Fruit fly (Drosophila melanogaster) whole organism, embryonic: ENCODE results near the gene CG3032.

Experiments used
- CG10274 ChIP-seq: fragments of 200-800 bp; sonication (Bioruptor generic); optimal IDR thresholded peaks from 3 replicates; lab custom pipeline; 2017; ENCODE audit warnings: missing biosample characterization, mild to moderate bottlenecking, missing genetic modification characterization
- CG10431 ChIP-seq: fragments of 200-800 bp; sonication (Bioruptor generic); optimal IDR thresholded peaks from 3 replicates; lab custom pipeline; 2018; ENCODE audit warnings: missing biosample characterization, mild to moderate bottlenecking, missing genetic modification characterization
- CG10543 ChIP-seq: fragments of 200-800 bp; sonication (Bioruptor generic); optimal IDR thresholded peaks from 3 replicates; lab custom pipeline; 2017; ENCODE audit warnings: missing biosample characterization, mild to moderate bottlenecking, missing genetic modification characterization, moderate library complexity
- CG10565 ChIP-seq: fragments of 200-800 bp; sonication (Bioruptor generic); optimal IDR thresholded peaks from 3 replicates; lab custom pipeline; 2016; ENCODE audit warnings: missing biosample characterization, mild to moderate bottlenecking, missing genetic modification characterization
- CG11093 ChIP-seq: fragments of 200-800 bp; sonication (Bioruptor generic); IDR thresholded peaks from 3 replicates; pipeline ENCODE4 v1.3.6; 2022; ENCODE audit warnings: missing biosample characterization, missing genetic modification characterization
- CG11696 ChIP-seq: fragments of 200-800 bp; sonication (Bioruptor generic); IDR thresholded peaks from 2 replicates; pipeline ENCODE4 v1.3.6; 2022; ENCODE audit warnings: missing biosample characterization, missing genetic modification characterization
- CG12219 ChIP-seq: fragments of 200-800 bp; sonication (Bioruptor generic); optimal IDR thresholded peaks from 3 replicates; lab custom pipeline; 2018; ENCODE audit warnings: missing biosample characterization, mild to moderate bottlenecking, missing genetic modification characterization
- CG12659 ChIP-seq: fragments of 200-800 bp; sonication (Bioruptor generic); optimal IDR thresholded peaks from 3 replicates; lab custom pipeline; 2017; ENCODE audit warnings: mild to moderate bottlenecking, missing biosample characterization, missing genetic modification reagents, missing genetic modification characterization
- CG15073 ChIP-seq: fragments of 200-800 bp; sonication (Bioruptor generic); optimal IDR thresholded peaks from 2 replicates; lab custom pipeline; 2016; ENCODE audit warnings: missing biosample characterization, missing genetic modification characterization
- CG30431 ChIP-seq: fragments of 200-800 bp; sonication (Bioruptor generic); optimal IDR thresholded peaks from 2 replicates; lab custom pipeline; 2017; ENCODE audit warnings: missing biosample characterization, missing genetic modification characterization
- CG3281 ChIP-seq: fragments of 200-800 bp; sonication (Bioruptor generic); optimal IDR thresholded peaks from 3 replicates; lab custom pipeline; 2017; ENCODE audit warnings: missing biosample characterization, mild to moderate bottlenecking, missing genetic modification characterization
- CG3847 ChIP-seq: fragments of 200-800 bp; sonication (Bioruptor generic); IDR thresholded peaks from 2 replicates; pipeline ENCODE4 v1.3.6; 2022; ENCODE audit warnings: missing biosample characterization, missing genetic modification characterization
- CG4424 ChIP-seq: fragments of 200-800 bp; sonication (Bioruptor generic); optimal IDR thresholded peaks from 3 replicates; lab custom pipeline; 2016; ENCODE audit warnings: missing biosample characterization, missing genetic modification characterization
- CG6813 ChIP-seq: fragments of 200-800 bp; sonication (Bioruptor generic); optimal IDR thresholded peaks from 2 replicates; lab custom pipeline; 2017; ENCODE audit warnings: missing biosample characterization, missing genetic modification characterization, mild to moderate bottlenecking, moderate library complexity, missing genetic modification reagents
- CG7745 ChIP-seq: fragments of 200-800 bp; sonication (Bioruptor generic); optimal IDR thresholded peaks from 2 replicates; lab custom pipeline; 2018; ENCODE audit warnings: missing biosample characterization, mild to moderate bottlenecking, missing genetic modification characterization, moderate library complexity
- CG8924 ChIP-seq: fragments of 200-800 bp; optimal IDR thresholded peaks from 3 replicates; lab custom pipeline; 2019; ENCODE audit warnings: missing biosample characterization, mild to moderate bottlenecking, missing genetic modification characterization, moderate library complexity
- CG9215 ChIP-seq: fragments of 200-800 bp; sonication (Bioruptor generic); IDR thresholded peaks from 2 replicates; pipeline ENCODE4 v1.3.6; 2022; ENCODE audit warnings: missing biosample characterization, missing genetic modification characterization
- CG9437 ChIP-seq: fragments of 200-800 bp; sonication (Bioruptor generic); optimal IDR thresholded peaks from 2 replicates; lab custom pipeline; 2018; ENCODE audit warnings: missing biosample characterization, mild to moderate bottlenecking, missing genetic modification characterization
- CG9797 ChIP-seq: fragments of 200-800 bp; sonication (Bioruptor generic); optimal IDR thresholded peaks from 3 replicates; lab custom pipeline; 2018; ENCODE audit warnings: missing biosample characterization, mild to moderate bottlenecking, missing genetic modification characterization
- Camta ChIP-seq: fragments of 200-800 bp; sonication (Bioruptor generic); optimal IDR thresholded peaks from 2 replicates; lab custom pipeline; 2016; ENCODE audit warnings: missing biosample characterization, missing genetic modification characterization
- D19B ChIP-seq: fragments of 200-800 bp; sonication (Bioruptor generic); optimal IDR thresholded peaks from 2 replicates; lab custom pipeline; 2017; ENCODE audit warnings: missing biosample characterization, mild to moderate bottlenecking, missing genetic modification characterization
- Doc3 ChIP-seq: fragments of 200-800 bp; sonication (Bioruptor generic); IDR thresholded peaks from 3 replicates; pipeline ENCODE4 v1.3.6; 2022; ENCODE audit warnings: missing biosample characterization, missing genetic modification characterization; ENCODE audit not compliant: partially characterized antibody
- Gsc ChIP-seq: fragments of 200-800 bp; sonication (Bioruptor generic); IDR thresholded peaks from 2 replicates; pipeline ENCODE4 v1.3.6; 2022; ENCODE audit warnings: missing biosample characterization, missing genetic modification characterization
- H15 ChIP-seq: fragments of 200-800 bp; sonication (Bioruptor generic); IDR thresholded peaks from 3 replicates; pipeline ENCODE4 v1.3.6; 2022; ENCODE audit warnings: missing biosample characterization, missing genetic modification characterization
- Hand ChIP-seq: fragments of 200-800 bp; sonication (Bioruptor generic); optimal IDR thresholded peaks from 2 replicates; lab custom pipeline; 2017; ENCODE audit warnings: mild to moderate bottlenecking, missing biosample characterization, missing genetic modification reagents, missing genetic modification characterization
- HmgZ ChIP-seq: fragments of 200-800 bp; sonication (Bioruptor generic); optimal IDR thresholded peaks from 2 replicates; lab custom pipeline; 2018; ENCODE audit warnings: missing biosample characterization, mild to moderate bottlenecking, missing genetic modification characterization
- Hmr ChIP-seq: fragments of 200-800 bp; sonication (Bioruptor generic); optimal IDR thresholded peaks from 3 replicates; lab custom pipeline; 2017; ENCODE audit warnings: mild to moderate bottlenecking, missing biosample characterization, missing genetic modification reagents, missing genetic modification characterization
- Lpt ChIP-seq: fragments of >200 bp; optimal IDR thresholded peaks from 2 replicates; lab custom pipeline; 2018; ENCODE audit warnings: missing biosample characterization, missing genetic modification characterization
- Opbp ChIP-seq: fragments of 200-800 bp; sonication (Bioruptor generic); IDR thresholded peaks from 3 replicates; pipeline ENCODE4 v1.3.6; 2022; ENCODE audit warnings: missing biosample characterization, missing genetic modification characterization; ENCODE audit not compliant: partially characterized antibody
- Pdp1 ChIP-seq, 2 experiments: fragments of 200-800 bp; sonication (Bioruptor generic); optimal IDR thresholded peaks; 3 replicates each; lab custom pipeline; 2016; ENCODE audit warnings: missing biosample characterization in 2 of 2, missing genetic modification characterization in 2 of 2, mild to moderate bottlenecking in 1 of 2, moderate library complexity in 1 of 2
- Ptx1 ChIP-seq: fragments of 200-800 bp; sonication (Bioruptor generic); IDR thresholded peaks from 2 replicates; pipeline ENCODE4 v1.3.6; 2022; ENCODE audit warnings: missing biosample characterization, missing genetic modification characterization
- al ChIP-seq: fragments of 200-800 bp; sonication (Bioruptor generic); IDR thresholded peaks from 2 replicates; pipeline ENCODE4 v1.3.6; 2022; ENCODE audit warnings: missing biosample characterization, missing genetic modification characterization
- az2 ChIP-seq: fragments of 200-800 bp; sonication (Bioruptor generic); optimal IDR thresholded peaks from 3 replicates; lab custom pipeline; 2016; ENCODE audit warnings: missing biosample characterization, missing genetic modification characterization
- bowl ChIP-seq: fragments of 200-800 bp; sonication (Bioruptor generic); IDR thresholded peaks from 2 replicates; pipeline ENCODE4 v1.3.6; 2022; ENCODE audit warnings: missing biosample characterization, missing genetic modification characterization
- chn ChIP-seq: fragments of 200-800 bp; sonication (Bioruptor generic); optimal IDR thresholded peaks from 2 replicates; lab custom pipeline; 2016; ENCODE audit warnings: missing biosample characterization, missing genetic modification characterization
- crp ChIP-seq, 2 experiments: fragments of 200-800 bp; sonication (Bioruptor generic); optimal IDR thresholded peaks; 2 replicates in 1 of 2; 3 replicates in 1 of 2; lab custom pipeline; 2017; ENCODE audit warnings: missing biosample characterization in 2 of 2, missing genetic modification characterization in 2 of 2, mild to moderate bottlenecking in 1 of 2, moderate library complexity in 1 of 2
- dmrt11E ChIP-seq: fragments of 200-800 bp; sonication (Bioruptor generic); optimal IDR thresholded peaks from 3 replicates; lab custom pipeline; 2018; ENCODE audit warnings: missing biosample characterization, mild to moderate bottlenecking, missing genetic modification characterization, moderate library complexity
- eyg ChIP-seq: fragments of 200-800 bp; sonication (Bioruptor generic); optimal IDR thresholded peaks from 3 replicates; lab custom pipeline; 2016; ENCODE audit warnings: missing biosample characterization, missing genetic modification characterization
- gsb-n ChIP-seq: fragments of 200-800 bp; sonication (Bioruptor generic); optimal IDR thresholded peaks from 3 replicates; lab custom pipeline; 2018; ENCODE audit warnings: missing biosample characterization, mild to moderate bottlenecking, missing genetic modification characterization
- ind ChIP-seq: fragments of 200-800 bp; sonication (Bioruptor generic); optimal IDR thresholded peaks from 3 replicates; lab custom pipeline; 2016; ENCODE audit warnings: missing biosample characterization, missing genetic modification characterization
- oc ChIP-seq: fragments of 200-800 bp; sonication (Bioruptor generic); optimal IDR thresholded peaks from 2 replicates; lab custom pipeline; 2018; ENCODE audit warnings: missing biosample characterization, mild to moderate bottlenecking, missing genetic modification characterization, moderate library complexity
- org-1 ChIP-seq: fragments of 200-800 bp; sonication (Bioruptor generic); optimal IDR thresholded peaks from 2 replicates; lab custom pipeline; 2017; ENCODE audit warnings: missing biosample characterization, missing genetic modification characterization
- pfk ChIP-seq: fragments of 200-800 bp; sonication (Bioruptor generic); optimal IDR thresholded peaks from 2 replicates; lab custom pipeline; 2018; ENCODE audit warnings: missing biosample characterization, mild to moderate bottlenecking, missing genetic modification characterization, moderate library complexity
- psq ChIP-seq: fragments of 200-800 bp; sonication (Bioruptor generic); optimal IDR thresholded peaks from 2 replicates; lab custom pipeline; 2017; ENCODE audit warnings: missing biosample characterization, missing genetic modification characterization
- rib ChIP-seq: fragments of 200-800 bp; sonication (Bioruptor generic); IDR thresholded peaks from 2 replicates; pipeline ENCODE4 v1.3.6; 2022; ENCODE audit warnings: missing biosample characterization, missing genetic modification characterization
- seq ChIP-seq: fragments of 200-800 bp; sonication (Bioruptor generic); IDR thresholded peaks from 2 replicates; pipeline ENCODE4 v1.3.6; 2022; ENCODE audit warnings: missing biosample characterization, missing genetic modification characterization
- sisA ChIP-seq: fragments of 200-800 bp; sonication (Bioruptor generic); IDR thresholded peaks from 2 replicates; pipeline ENCODE4 v1.3.6; 2022; ENCODE audit warnings: missing biosample characterization, missing genetic modification characterization
- sob ChIP-seq: fragments of 200-800 bp; sonication (Bioruptor generic); IDR thresholded peaks from 2 replicates; pipeline ENCODE4 v1.3.6; 2022; ENCODE audit warnings: missing biosample characterization, missing genetic modification characterization
- stc ChIP-seq: fragments of 200-800 bp; sonication (Bioruptor generic); IDR thresholded peaks from 2 replicates; pipeline ENCODE4 v1.3.6; 2022; ENCODE audit warnings: missing biosample characterization, missing genetic modification characterization
- trem ChIP-seq: fragments of 200-800 bp; optimal IDR thresholded peaks from 3 replicates; lab custom pipeline; 2019; ENCODE audit warnings: missing biosample characterization, mild to moderate bottlenecking, missing genetic modification characterization, moderate library complexity

Gene CG3032

DNA sequence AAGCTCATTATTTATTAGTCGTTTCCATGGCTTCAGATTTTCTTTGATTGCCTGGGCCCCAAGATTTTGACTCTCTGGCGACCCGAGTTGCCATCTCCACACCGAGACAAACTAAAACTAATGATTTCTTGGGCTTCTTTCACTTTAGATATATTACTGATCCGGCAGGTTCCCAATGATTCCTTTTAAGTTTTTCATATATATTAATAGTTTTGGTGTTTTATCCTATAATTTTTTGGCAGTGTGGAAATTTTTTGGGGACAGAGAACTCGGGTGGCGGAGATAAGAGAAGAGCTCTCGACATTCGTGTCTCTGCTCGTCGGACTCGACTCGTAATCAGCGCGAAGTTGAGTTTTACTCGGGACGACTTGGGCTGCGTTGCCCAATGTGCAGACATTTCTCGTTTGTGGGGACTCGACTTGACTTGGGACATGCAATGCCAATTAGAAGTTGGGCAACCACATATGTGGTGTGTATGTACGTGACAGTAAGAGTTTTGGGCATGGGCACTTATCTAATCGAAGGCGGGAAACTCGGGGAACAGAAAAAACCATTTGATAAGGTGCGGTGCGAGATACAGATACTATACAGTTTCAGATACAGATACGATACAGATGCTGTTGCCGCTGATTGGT lies 12.4 kb downstream of the CG3032 start (continued):
- no peak for TF ChIP-seq Opbp (GFP tag; lab: Robert Waterston, UW)
- peak; percentile 41; the same call in 1 of the 2 replicates for TF ChIP-seq CG9215
- TF ChIP-seq al (GFP tag; lab: Robert Waterston, UW) = peak; percentile 34; the same call in 1 of the 2 replicates
- no peak for TF ChIP-seq pfk (GFP tag; lab: Kevin White, UChicago)
- no peak for TF ChIP-seq Lpt (GFP tag; lab: Kevin White, UChicago)
- TF ChIP-seq CG8924 = peak; percentile 49
- TF ChIP-seq oc (tag; lab: Kevin White, UChicago) = peak; percentile 29
- TF ChIP-seq rib (GFP tag; lab: Robert Waterston, UW) = peak; percentile 41; the same call in 1 of the 2 replicates
- no peak for TF ChIP-seq seq (GFP tag; lab: Robert Waterston, UW)
- TF ChIP-seq CG30431 = no peak
- TF ChIP-seq org-1 (GFP tag; lab: Kevin White, UChicago) = peak; percentile 39
- peak; percentile 49 for TF ChIP-seq chn (GFP tag; lab: Kevin White, UChicago)
- no peak for TF ChIP-seq CG10431 (GFP tag; lab: Kevin White, UChicago)
- no peak for TF ChIP-seq CG7745
- TF ChIP-seq Doc3 (GFP tag; lab: Robert Waterston, UW) = no peak
- no peak for TF ChIP-seq CG10565 (GFP tag; lab: Kevin White, UChicago)
- TF ChIP-seq CG3281 (GFP tag; lab: Kevin White, UChicago) = peak; percentile 21
- TF ChIP-seq trem (tag; lab: Kevin White, UChicago) = peak; percentile 42
- no peak for TF ChIP-seq CG11093
- no peak for TF ChIP-seq eyg (GFP tag; lab: Kevin White, UChicago)
- TF ChIP-seq psq (GFP tag; lab: Kevin White, UChicago) = no peak
- no peak for TF ChIP-seq crp (GFP tag; optimal IDR thresholded peaks at IDR 0.05; lab: Kevin White, UChicago)
- TF ChIP-seq sisA = 0 out of 2 replicates have a peak, but pooled peaks have one; percentile 16
- TF ChIP-seq az2 (GFP tag; lab: Kevin White, UChicago) = peak; percentile 58
- peak; percentile 36 for TF ChIP-seq CG9437 (GFP tag; lab: Kevin White, UChicago)
- peak; percentile 45 for TF ChIP-seq CG12659
- TF ChIP-seq CG6813 (GFP tag; lab: Kevin White, UChicago) = peak; percentile 53
- TF ChIP-seq dmrt11E (tag; lab: Kevin White, UChicago) = peak; percentile 30
- TF ChIP-seq gsb-n (tag; lab: Kevin White, UChicago) = peak; percentile 31
- no peak for TF ChIP-seq bowl (GFP tag; lab: Robert Waterston, UW)
- TF ChIP-seq Pdp1 (GFP tag; optimal IDR thresholded peaks at IDR 0.05; lab: Kevin White, UChicago) = peak in 1 of 2 experiments; percentile 63
- peak; percentile 55 for TF ChIP-seq D19B (GFP tag; lab: Kevin White, UChicago)
- TF ChIP-seq Hand = peak; percentile 17
- TF ChIP-seq CG10543 (GFP tag; lab: Kevin White, UChicago) = peak; percentile 35
- no peak for TF ChIP-seq CG12219 (GFP tag; lab: Kevin White, UChicago)
- TF ChIP-seq sob (GFP tag; lab: Robert Waterston, UW) = 0 out of 2 replicates have a peak, but pooled peaks have one; percentile 49
- no peak for TF ChIP-seq Gsc
- no peak for TF ChIP-seq H15 (GFP tag; lab: Robert Waterston, UW)
- no peak for TF ChIP-seq CG10274
- TF ChIP-seq HmgZ (tag; lab: Kevin White, UChicago) = no peak
- TF ChIP-seq stc (GFP tag; lab: Robert Waterston, UW) = 0 out of 2 replicates have a peak, but pooled peaks have one; percentile 5
- no peak for TF ChIP-seq CG9797 (GFP tag; lab: Kevin White, UChicago)
- TF ChIP-seq Camta (GFP tag; lab: Kevin White, UChicago) = no peak
- no peak for TF ChIP-seq CG11696 (GFP tag; lab: Robert Waterston, UW)
- TF ChIP-seq Ptx1 (GFP tag; lab: Robert Waterston, UW) = peak; percentile 51; the same call in 1 of the 2 replicates
- peak; percentile 48 for TF ChIP-seq CG4424 (GFP tag; lab: Kevin White, UChicago)
- TF ChIP-seq CG15073 = no peak
- TF ChIP-seq Hmr (GFP tag; lab: Kevin White, UChicago) = peak; percentile 37
- TF ChIP-seq ind (GFP tag; lab: Kevin White, UChicago) = peak; percentile 28
- TF ChIP-seq CG3847 (GFP tag; lab: Robert Waterston, UW) = peak; percentile 44; the same call in 1 of the 2 replicates
